Fruit fly (Drosophila melanogaster) whole organism, embryonic: ENCODE data around the gene Spc105R.

Experiments
- Adf1 ChIP-seq: fragments of 200-800 bp; sonication (Bioruptor generic); IDR thresholded peaks from 2 replicates; pipeline ENCODE4 v1.3.6; 2022; ENCODE audit warnings: missing biosample characterization, missing genetic modification characterization
- BEAF-32 ChIP-seq: fragments of 200-800 bp; sonication (Bioruptor generic); optimal IDR thresholded peaks from 3 replicates; lab custom pipeline; 2017; ENCODE audit warnings: missing biosample characterization, missing genetic modification characterization, mild to moderate bottlenecking, moderate library complexity, missing genetic modification reagents
- CG11093 ChIP-seq: fragments of 200-800 bp; sonication (Bioruptor generic); IDR thresholded peaks from 3 replicates; pipeline ENCODE4 v1.3.6; 2022; ENCODE audit warnings: missing biosample characterization, missing genetic modification characterization
- CG17328 ChIP-seq: fragments of 200-800 bp; sonication (Bioruptor generic); IDR thresholded peaks from 2 replicates; pipeline ENCODE4 v1.3.6; 2022; ENCODE audit warnings: missing biosample characterization, missing genetic modification characterization
- CG2129 ChIP-seq: fragments of 200-800 bp; sonication (Bioruptor generic); IDR thresholded peaks from 2 replicates; pipeline ENCODE4 v1.3.6; 2022; ENCODE audit warnings: missing biosample characterization, missing genetic modification characterization; ENCODE audit not compliant: partially characterized antibody
- CrebB ChIP-seq: fragments of 200-800 bp; sonication (Bioruptor generic); optimal IDR thresholded peaks from 3 replicates; lab custom pipeline; 2018; ENCODE audit warnings: missing biosample characterization, mild to moderate bottlenecking, missing genetic modification characterization
- HmgZ ChIP-seq: fragments of 200-800 bp; sonication (Bioruptor generic); optimal IDR thresholded peaks from 2 replicates; lab custom pipeline; 2018; ENCODE audit warnings: missing biosample characterization, mild to moderate bottlenecking, missing genetic modification characterization
- NC2α ChIP-seq: fragments of 200-800 bp; sonication (Bioruptor generic); optimal IDR thresholded peaks from 2 replicates; lab custom pipeline; 2016; ENCODE audit warnings: missing biosample characterization, missing genetic modification characterization
- Nf-YA ChIP-seq: fragments of 200-800 bp; sonication (Bioruptor generic); IDR thresholded peaks from 2 replicates; pipeline ENCODE4 v1.3.6; 2022; ENCODE audit warnings: missing biosample characterization, missing genetic modification characterization
- Nf-YB ChIP-seq: fragments of 200-800 bp; sonication (Bioruptor generic); optimal IDR thresholded peaks from 3 replicates; lab custom pipeline; 2019; ENCODE audit warnings: missing biosample characterization, mild to moderate bottlenecking, missing genetic modification characterization, moderate library complexity
- grn ChIP-seq: fragments of 200-800 bp; sonication (Bioruptor generic); optimal IDR thresholded peaks from 3 replicates; lab custom pipeline; 2017; ENCODE audit warnings: missing biosample characterization, missing genetic modification characterization
- otp ChIP-seq: fragments of 200-800 bp; sonication (Bioruptor generic); IDR thresholded peaks from 3 replicates; pipeline ENCODE4, ENCODE4 v1.3.6; 2022; ENCODE audit warnings: missing biosample characterization, missing genetic modification characterization
- pan ChIP-seq, 4 experiments: fragments of >200 bp in 3 of 4; fragments of 200-800 bp in 1 of 4; sonication (Bioruptor generic) in 1 of 4; optimal IDR thresholded peaks in 3 of 4; IDR thresholded peaks in 1 of 4; 2 replicates each; pipeline versions ENCODE4 v1.3.6 to Lab custom; 2017 to 2022; ENCODE audit warnings: missing biosample characterization in 2 of 4, missing genetic modification characterization in 2 of 4, mixed read lengths in 1 of 4
- row ChIP-seq: fragments of 200-800 bp; sonication (Bioruptor generic); IDR thresholded peaks from 3 replicates; pipeline ENCODE4 v1.3.6; 2022; ENCODE audit warnings: missing biosample characterization, missing genetic modification characterization

dm6 chr3L:20823206-20823803 lies 23.1 kb downstream of the Spc105R start:
- TF ChIP-seq pan (optimal IDR thresholded peaks at IDR 0.05; lab: Kevin White, UChicago) (no peak), pan (GFP tag; optimal IDR thresholded peaks at IDR 0.05 in 1 of 2, IDR thresholded peaks at IDR 0.05 in 1 of 2) (no peak), NC2α (GFP tag; lab: Kevin White, UChicago) (no peak), otp (GFP tag; lab: Robert Waterston, UW) (no peak), Nf-YB (GFP tag; lab: Kevin White, UChicago) (no peak), Adf1 (GFP tag; lab: Robert Waterston, UW) (no peak), row (GFP tag; lab: Robert Waterston, UW) (no peak), Nf-YA (no peak), HmgZ (tag; lab: Kevin White, UChicago) (no peak), CG2129 (GFP tag; lab: Robert Waterston, UW) (no peak), BEAF-32 (GFP tag; lab: Kevin White, UChicago) (no peak), CG17328 (GFP tag; lab: Robert Waterston, UW) (no peak), grn (GFP tag; lab: Kevin White, UChicago) (no peak), CrebB (tag; lab: Kevin White, UChicago) (no peak), CG11093 (GFP tag; lab: Robert Waterston, UW) (no peak)
